Worm (Caenorhabditis elegans): ENCODE results near the gene cyp-31A5.

- TF ChIP-seq med-1 (GFP tag; optimal IDR thresholded peaks at IDR 0.05; ENCODE audit: insufficient read depth) (peak; percentile 88), ref-1 (GFP tag; conservative IDR thresholded peaks at IDR 0.05) (no peak), flt-1 (GFP tag; IDR thresholded peaks at IDR 0.05) (peak; percentile 86), T22C8.4 (GFP tag; IDR thresholded peaks at IDR 0.05) (no peak)
Measured at ce11 chrIV:13386043-13386442, 15.0 kb upstream of the cyp-31A5 start, which contains the start of the genes Y62E10A.20, Y62E10A.23 and mdt-9.

Measured in whole organism, midembryonic.